Fruit fly (Drosophila melanogaster): Measurements from ENCODE around the gene Pig1.

DNA sequence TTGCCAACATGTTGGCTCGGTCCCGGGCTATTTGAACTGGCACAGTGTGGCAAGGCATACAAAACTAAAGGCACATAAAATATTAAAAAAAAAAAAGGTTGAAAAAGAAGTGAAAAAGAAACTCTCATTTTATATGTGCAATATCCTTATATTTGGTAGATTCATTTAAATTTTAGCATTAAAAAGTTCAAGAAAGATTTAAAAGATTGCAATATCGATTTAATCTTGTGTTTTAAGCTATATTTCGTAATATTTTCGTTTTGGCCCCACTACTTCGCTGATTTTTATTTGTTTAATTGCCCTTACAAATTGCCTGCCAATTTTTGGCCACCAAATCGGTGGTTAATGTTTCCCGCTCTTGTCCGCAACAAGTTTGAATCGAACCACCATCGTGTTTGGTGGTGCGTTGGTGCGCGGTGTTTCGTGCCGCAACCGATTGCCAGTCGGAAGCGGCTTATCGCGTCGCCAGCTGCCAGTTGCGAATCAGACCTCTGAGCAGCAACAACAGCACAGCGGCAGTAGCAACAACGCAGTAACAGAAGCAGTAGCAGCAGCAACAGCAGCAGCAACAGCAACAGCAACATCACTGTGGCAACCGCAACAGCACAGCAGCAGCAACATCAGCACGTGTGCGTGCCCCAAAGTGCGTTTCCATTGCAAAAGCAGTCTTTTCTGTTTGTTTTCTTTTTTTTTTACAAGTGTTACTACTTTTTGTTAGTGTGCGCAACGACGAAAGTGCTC lies 6.7 kb upstream of the Pig1 start:
- no peak for TF ChIP-seq CG8478 (optimal IDR thresholded peaks at IDR 0.05)
- no peak for TF ChIP-seq CTCF (optimal IDR thresholded peaks at IDR 0.05)
